Fruit fly (Drosophila melanogaster) whole organism, embryonic: ENCODE measurements around the gene CG3104.

Experiments used
- CG10274 ChIP-seq: fragments of 200-800 bp; sonication (Bioruptor generic); optimal IDR thresholded peaks from 3 replicates; lab custom pipeline; 2017; ENCODE audit warnings: missing biosample characterization, mild to moderate bottlenecking, missing genetic modification characterization
- CG12071 ChIP-seq: fragments of 200-800 bp; sonication (Bioruptor generic); optimal IDR thresholded peaks from 3 replicates; lab custom pipeline; 2018; ENCODE audit warnings: missing biosample characterization, mild to moderate bottlenecking, missing genetic modification characterization
- CG16813 ChIP-seq: fragments of 200-800 bp; sonication (Bioruptor generic); IDR thresholded peaks from 3 replicates; pipeline ENCODE4 v1.3.6; 2022; ENCODE audit warnings: missing biosample characterization, missing genetic modification characterization; ENCODE audit not compliant: partially characterized antibody
- CG17568 ChIP-seq: fragments of 200-800 bp; sonication (Bioruptor generic); optimal IDR thresholded peaks from 2 replicates; lab custom pipeline; 2018; ENCODE audit warnings: missing biosample characterization, mild to moderate bottlenecking, missing genetic modification characterization, moderate library complexity
- CG34376 ChIP-seq: fragments of 200-800 bp; sonication (Bioruptor generic); optimal IDR thresholded peaks from 2 replicates; lab custom pipeline; 2018; ENCODE audit warnings: missing biosample characterization, mild to moderate bottlenecking, missing genetic modification characterization
- CG8290 ChIP-seq, 3 experiments: fragments of 200-800 bp; sonication (Bioruptor generic); optimal IDR thresholded peaks; 2 replicates each; lab custom pipeline; 2016 to 2019; ENCODE audit warnings: missing biosample characterization in 3 of 3, missing genetic modification characterization in 3 of 3, mild to moderate bottlenecking in 2 of 3, moderate library complexity in 1 of 3
- amos ChIP-seq: fragments of 200-800 bp; sonication (Bioruptor generic); IDR thresholded peaks from 2 replicates; pipeline ENCODE4 v1.3.6; 2022; ENCODE audit warnings: missing biosample characterization, missing genetic modification characterization; ENCODE audit not compliant: partially characterized antibody
- fd102C ChIP-seq: fragments of 200-800 bp; sonication (Bioruptor generic); optimal IDR thresholded peaks from 2 replicates; lab custom pipeline; 2018; ENCODE audit warnings: missing biosample characterization, mild to moderate bottlenecking, missing genetic modification characterization, moderate library complexity
- gcm2 ChIP-seq: fragments of 200-800 bp; sonication (Bioruptor generic); optimal IDR thresholded peaks from 2 replicates; lab custom pipeline; 2016; ENCODE audit warnings: missing biosample characterization, missing genetic modification characterization
- grn ChIP-seq: fragments of 200-800 bp; sonication (Bioruptor generic); optimal IDR thresholded peaks from 3 replicates; lab custom pipeline; 2017; ENCODE audit warnings: missing biosample characterization, missing genetic modification characterization
- hth ChIP-seq: fragments of >200 bp; optimal IDR thresholded peaks from 2 replicates; lab custom pipeline; 2017; ENCODE audit warnings: inconsistent platforms

DNA sequence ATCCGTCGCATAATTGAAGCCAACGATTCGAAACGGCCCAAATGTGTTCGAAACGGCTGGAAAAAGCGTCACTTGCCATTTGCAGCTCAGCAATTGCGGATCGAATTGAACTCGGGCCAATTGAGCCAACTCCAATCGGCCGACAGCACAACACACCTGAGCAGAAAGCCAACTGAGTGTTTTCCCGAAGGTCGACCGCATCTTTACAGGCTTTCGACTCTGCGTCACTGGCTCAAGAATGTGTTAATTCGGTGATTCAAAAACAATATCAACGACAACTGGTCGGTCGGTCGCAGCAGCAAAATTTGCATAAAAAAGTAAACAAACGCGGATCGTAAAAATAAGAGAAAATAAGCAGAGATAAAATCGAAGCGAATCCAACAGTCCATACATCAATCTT, 15.3 kb downstream of the CG3104 start:
- TF ChIP-seq CG34376 (GFP tag; lab: Kevin White, UChicago) (no peak), fd102C (GFP tag; lab: Kevin White, UChicago) (no peak), amos (GFP tag; lab: Robert Waterston, UW) (no peak), grn (GFP tag; lab: Kevin White, UChicago) (no peak), CG17568 (GFP tag; lab: Kevin White, UChicago) (no peak), CG8290 (GFP tag; optimal IDR thresholded peaks at IDR 0.05; lab: Kevin White, UChicago) (no peak), CG8290 (tag; optimal IDR thresholded peaks at IDR 0.05; lab: Kevin White, UChicago) (no peak), CG10274 (GFP tag; lab: Kevin White, UChicago) (no peak), gcm2 (GFP tag; lab: Kevin White, UChicago) (no peak), CG12071 (GFP tag; lab: Kevin White, UChicago) (no peak), CG16813 (GFP tag; lab: Robert Waterston, UW) (no peak), hth (no peak)
